Worm (Caenorhabditis elegans): ENCODE measurements around the gene siah-1.

The siah-1 gene

DNA sequence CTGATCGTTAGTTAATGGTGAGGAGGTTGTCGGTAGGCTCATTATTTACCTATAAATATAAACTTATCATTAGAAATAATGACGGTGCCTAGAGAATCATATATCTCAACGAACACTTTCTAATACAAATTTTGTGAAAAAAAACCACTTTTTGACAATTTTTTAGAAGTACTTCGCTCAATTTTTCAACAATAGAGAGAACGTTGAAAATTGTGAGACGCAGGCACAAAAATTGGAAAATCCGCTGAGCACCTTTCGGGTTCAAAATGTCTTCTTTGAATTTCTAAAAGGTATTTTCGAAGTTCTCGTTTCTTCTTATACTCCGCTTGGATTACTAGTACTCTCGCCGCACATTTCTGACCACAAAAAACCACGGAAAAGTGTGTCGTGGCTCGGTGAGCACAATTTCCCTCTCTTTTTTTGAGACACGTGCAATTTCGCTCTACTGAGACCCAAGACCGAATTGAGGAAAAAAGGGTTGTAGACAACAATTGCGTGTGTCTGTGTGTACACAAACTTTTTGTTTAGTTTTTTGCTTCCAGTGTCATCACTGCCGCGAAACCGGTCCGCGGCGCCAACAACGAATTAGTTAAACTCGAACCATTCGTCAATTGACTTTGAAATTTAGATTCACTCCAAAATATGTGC is 2.9 kb upstream of the siah-1 start, which contains the start of gene nape-1 (continued):
- TF ChIP-seq hlh-11 (tag; optimal IDR thresholded peaks at IDR 0.05): peak; percentile 80
- peak; percentile 20 for TF ChIP-seq dve-1 (tag; optimal IDR thresholded peaks at IDR 0.05; ENCODE audit: insufficient read depth)
- TF ChIP-seq zip-11 (GFP tag; IDR thresholded peaks at IDR 0.05): no peak
- no peak for TF ChIP-seq mxl-2 (GFP tag; conservative IDR thresholded peaks at IDR 0.05)
- TF ChIP-seq daf-8 (GFP tag; IDR thresholded peaks at IDR 0.05): no peak
- TF ChIP-seq madf-9 (GFP tag; conservative IDR thresholded peaks at IDR 0.05): no peak
- TF ChIP-seq mep-1 (tag; optimal IDR thresholded peaks at IDR 0.05): peak; percentile 53
- peak in 1 of 2 experiments; percentile 62 for TF ChIP-seq lsy-2 (tag; optimal IDR thresholded peaks at IDR 0.05)
- TF ChIP-seq daf-12 (tag; optimal IDR thresholded peaks at IDR 0.05): no peak
- TF ChIP-seq lin-29 (GFP tag; IDR thresholded peaks at IDR 0.05): no peak
- TF ChIP-seq spr-1 (tag; optimal IDR thresholded peaks at IDR 0.05): no peak

DNA sequence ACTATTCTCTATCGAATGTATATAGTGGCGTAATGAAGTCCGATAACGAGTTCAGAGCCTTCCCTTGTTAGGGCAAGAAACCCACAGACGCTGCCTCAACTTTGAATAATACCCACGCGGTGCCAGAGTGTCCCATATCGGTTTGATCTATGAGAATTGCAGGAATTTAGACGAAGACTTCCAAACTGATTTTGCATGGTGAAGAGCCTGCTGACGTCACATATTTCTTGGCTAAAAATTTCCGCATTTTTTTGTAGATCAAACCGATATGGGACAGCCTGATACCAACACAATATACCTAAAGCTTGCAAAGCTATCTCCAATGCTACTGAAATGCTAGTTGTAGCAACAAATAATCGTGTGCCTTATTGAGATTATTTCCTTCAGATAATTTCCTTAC is 2.0 kb upstream of the siah-1 start:
- TF ChIP-seq lin-13 (GFP tag; optimal IDR thresholded peaks at IDR 0.05): no peak
- no peak for TF ChIP-seq fos-1 (tag; optimal IDR thresholded peaks at IDR 0.05)
- peak in 1 of 2 experiments; percentile 92 for TF ChIP-seq unc-62 (GFP tag; optimal IDR thresholded peaks at IDR 0.05 in 1 of 2)
- no peak for TF ChIP-seq unc-62 (tag; optimal IDR thresholded peaks at IDR 0.05)

DNA sequence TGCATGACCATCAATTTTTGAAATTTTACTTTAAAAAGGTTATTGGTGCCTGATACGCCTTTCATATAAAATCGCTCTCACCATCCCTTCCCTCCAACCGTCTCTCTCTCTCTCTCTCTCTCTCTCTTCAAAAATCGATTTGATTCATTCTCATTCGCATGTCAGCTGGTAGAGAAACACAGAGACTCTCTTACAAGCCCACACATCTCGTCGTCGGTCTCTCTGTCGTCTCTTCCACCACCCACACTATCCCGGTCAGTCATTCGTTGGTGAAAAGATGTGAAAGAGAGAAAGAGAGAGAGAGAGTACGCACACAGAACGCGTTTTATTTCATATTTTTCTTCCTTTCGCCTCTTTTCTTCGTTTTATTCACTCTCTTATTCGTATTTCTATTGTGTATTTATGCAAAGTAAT is 1.4 kb upstream of the siah-1 start:
- TF ChIP-seq madf-9 (GFP tag; conservative IDR thresholded peaks at IDR 0.05) (no peak), ceh-82 (tag; optimal IDR thresholded peaks at IDR 0.05) (no peak), pha-4 (GFP tag; IDR thresholded peaks at IDR 0.05) (no peak), pha-4 (tag; optimal IDR thresholded peaks at IDR 0.05) (peak; percentile 60), tra-1 (GFP tag; IDR thresholded peaks at IDR 0.05) (no peak), daf-12 (tag; optimal IDR thresholded peaks at IDR 0.05) (no peak), sdz-12 (GFP tag; optimal IDR thresholded peaks at IDR 0.05) (no peak), jun-1 (tag; optimal IDR thresholded peaks at IDR 0.05) (peak; percentile 62), D1046.2 (GFP tag; IDR thresholded peaks at IDR 0.05) (no peak), spr-3 (GFP tag; optimal IDR thresholded peaks at IDR 0.05) (peak; percentile 4), mdt-29 (GFP tag; IDR thresholded peaks at IDR 0.05) (no peak), vab-7 (GFP tag; IDR thresholded peaks at IDR 0.05) (no peak), dmd-8 (GFP tag; IDR thresholded peaks at IDR 0.05) (no peak), madf-5 (GFP tag; IDR thresholded peaks at IDR 0.05) (no peak), nhr-111 (GFP tag; optimal IDR thresholded peaks at IDR 0.05) (no peak), arid-1 (GFP tag; conservative IDR thresholded peaks at IDR 0.05) (peak; percentile 54; the same call in 1 of the 2 replicates), Y5F2A.4 (GFP tag; optimal IDR thresholded peaks at IDR 0.05) (no peak), dmd-6 (GFP tag; IDR thresholded peaks at IDR 0.05) (peak; percentile 44; the same call in 1 of the 2 replicates), skn-1 (tag; optimal IDR thresholded peaks at IDR 0.05) (no peak), lin-29 (GFP tag; IDR thresholded peaks at IDR 0.05) (no peak), ztf-7 (tag; optimal IDR thresholded peaks at IDR 0.05) (peak; percentile 58), ceh-44 (GFP tag; IDR thresholded peaks at IDR 0.05) (no peak), lin-15B (tag; optimal IDR thresholded peaks at IDR 0.05) (no peak), pqm-1 (tag; optimal IDR thresholded peaks at IDR 0.05) (no peak), ceh-62 (tag; optimal IDR thresholded peaks at IDR 0.05) (no peak), saeg-2 (GFP tag; IDR thresholded peaks at IDR 0.05) (no peak), nhr-25 (tag; optimal IDR thresholded peaks at IDR 0.05; ENCODE audit: borderline replicate concordance, insufficient read depth) (peak; percentile 57), mep-1 (tag; optimal IDR thresholded peaks at IDR 0.05) (peak; percentile 85), ztf-11 (tag; optimal IDR thresholded peaks at IDR 0.05) (no peak), hmg-1.1 (GFP tag; IDR thresholded peaks at IDR 0.05) (peak; percentile 87), hlh-30 (tag; optimal IDR thresholded peaks at IDR 0.05; ENCODE audit: insufficient read depth) (peak; percentile 95), ctbp-1 (GFP tag; IDR thresholded peaks at IDR 0.05) (0 out of 2 replicates have a peak, but pooled peaks have one; percentile 21), zfp-3 (GFP tag; conservative IDR thresholded peaks at IDR 0.05) (no peak), hif-1 (tag; optimal IDR thresholded peaks at IDR 0.05) (peak in 1 of 2 experiments; percentile 61), lin-1 (GFP tag; IDR thresholded peaks at IDR 0.05) (0 out of 2 replicates have a peak, but pooled peaks have one; percentile 30), Y105C5A.15 (GFP tag; IDR thresholded peaks at IDR 0.05) (no peak)

Measured in whole organism, L4 larva.